Worm (Caenorhabditis elegans) whole organism, L1 larva: ENCODE results near the gene fbxa-154.

Experiments
- C04F5.9 ChIP-seq: sonication (generic microtip); optimal IDR thresholded peaks from 2 replicates; lab custom pipeline; 2016; ENCODE audit warnings: missing genetic modification characterization, missing compliant biosample characterization
- C16A3.4 ChIP-seq: fragments of 150-350 bp; optimal IDR thresholded peaks from 2 replicates; lab custom pipeline; 2014; ENCODE audit warnings: missing biosample characterization, missing genetic modification characterization
- aha-1 ChIP-seq: fragments of 150-350 bp; optimal IDR thresholded peaks from 2 replicates; lab custom pipeline; 2014; ENCODE audit warnings: missing biosample characterization, missing genetic modification characterization
- aly-2 ChIP-seq: fragments of 150-350 bp; optimal IDR thresholded peaks from 2 replicates; lab custom pipeline; 2014; ENCODE audit warnings: missing biosample characterization, missing genetic modification characterization
- ama-1 ChIP-seq: fragments of 150-350 bp; optimal IDR thresholded peaks from 2 replicates; lab custom pipeline; 2014
- blmp-1 ChIP-seq: fragments of 150-350 bp; optimal IDR thresholded peaks from 2 replicates; lab custom pipeline; 2014; ENCODE audit warnings: missing biosample characterization, missing genetic modification characterization
- ceh-63 ChIP-seq: fragments of 200-800 bp; sonication (Bioruptor generic); optimal IDR thresholded peaks from 2 replicates; lab custom pipeline; 2018; ENCODE audit warnings: mild to moderate bottlenecking, missing genetic modification characterization, missing compliant biosample characterization
- ceh-8 ChIP-seq: fragments of 200-800 bp; sonication (Bioruptor generic); optimal IDR thresholded peaks from 2 replicates; lab custom pipeline; 2018; ENCODE audit warnings: mild to moderate bottlenecking, missing genetic modification characterization, moderate library complexity, missing compliant biosample characterization
- ceh-88 ChIP-seq: fragments of 200-800 bp; sonication (Bioruptor generic); IDR thresholded peaks from 2 replicates; pipeline ENCODE4 v1.3.6; 2022; ENCODE audit warnings: missing genetic modification characterization, missing compliant biosample characterization
- dsc-1 ChIP-seq: sonication (generic microtip); optimal IDR thresholded peaks from 2 replicates; lab custom pipeline; 2016; ENCODE audit warnings: mild to moderate bottlenecking, missing genetic modification characterization, missing compliant biosample characterization
- egl-13 ChIP-seq: sonication (generic microtip); optimal IDR thresholded peaks from 2 replicates; lab custom pipeline; 2016; ENCODE audit warnings: missing genotype, missing genetic modification reagents, missing genetic modification characterization, missing compliant biosample characterization
- egl-27 ChIP-seq, 2 experiments: fragments of 150-350 bp in 1 of 2; sonication (generic microtip); optimal IDR thresholded peaks; 3 replicates each; lab custom pipeline; 2017 to 2018; ENCODE audit warnings: missing biosample characterization in 2 of 2, missing genetic modification characterization in 2 of 2, missing genetic modification reagents in 2 of 2
- elt-2 ChIP-seq: sonication (generic microtip); optimal IDR thresholded peaks from 2 replicates; lab custom pipeline; 2016; ENCODE audit warnings: missing genetic modification characterization, mild to moderate bottlenecking, inconsistent platforms, missing compliant biosample characterization, missing genetic modification reagents
- elt-3 ChIP-seq, 6 experiments: fragments of 150-350 bp in 1 of 6; sonication (generic microtip); optimal IDR thresholded peaks; 2 replicates each; lab custom pipeline; 2017 to 2018; ENCODE audit warnings: missing biosample characterization in 6 of 6, missing genetic modification characterization in 6 of 6, inconsistent platforms in 1 of 6
- fkh-8 ChIP-seq: sonication (generic microtip); optimal IDR thresholded peaks from 2 replicates; lab custom pipeline; 2016; ENCODE audit warnings: mild to moderate bottlenecking, missing genetic modification characterization, missing compliant biosample characterization
- fos-1 ChIP-seq: fragments of 150-350 bp; optimal IDR thresholded peaks from 2 replicates; lab custom pipeline; 2014; ENCODE audit warnings: missing biosample characterization, missing genetic modification characterization
- grh-1 ChIP-seq: fragments of 200-800 bp; sonication (Bioruptor generic); IDR thresholded peaks from 2 replicates; pipeline ENCODE4 v1.3.6; 2022; ENCODE audit warnings: missing genetic modification reagents, missing genetic modification characterization, missing compliant biosample characterization
- hlh-17 ChIP-seq: fragments of 200-800 bp; sonication (Bioruptor generic); optimal IDR thresholded peaks from 2 replicates; lab custom pipeline; 2018; ENCODE audit warnings: missing genetic modification characterization, mild to moderate bottlenecking, missing compliant biosample characterization, moderate library complexity, borderline replicate concordance
- hlh-4 ChIP-seq: sonication (generic microtip); optimal IDR thresholded peaks from 2 replicates; lab custom pipeline; 2016; ENCODE audit warnings: mild to moderate bottlenecking, missing genetic modification characterization, missing compliant biosample characterization
- isw-1 ChIP-seq: fragments of 200-800 bp; sonication (Bioruptor generic); IDR thresholded peaks from 2 replicates; pipeline ENCODE4 v1.3.6; 2022; ENCODE audit warnings: missing genetic modification characterization, missing compliant biosample characterization
- jun-1 ChIP-seq: fragments of 150-350 bp; optimal IDR thresholded peaks from 2 replicates; lab custom pipeline; 2014; ENCODE audit warnings: missing biosample characterization, missing genetic modification reagents, missing genetic modification characterization
- lin-13 ChIP-seq: fragments of 150-350 bp; optimal IDR thresholded peaks from 2 replicates; lab custom pipeline; 2014; ENCODE audit warnings: missing biosample characterization, missing genetic modification reagents, missing genetic modification characterization
- lin-35 ChIP-seq, 2 experiments: fragments of 150-350 bp; optimal IDR thresholded peaks; 2 replicates each; lab custom pipeline; 2014; ENCODE audit warnings: missing biosample characterization in 2 of 2, missing genetic modification characterization in 2 of 2, missing genetic modification reagents in 2 of 2
- lin-39 ChIP-seq: fragments of 150-350 bp; optimal IDR thresholded peaks from 2 replicates; lab custom pipeline; 2014; ENCODE audit warnings: missing biosample characterization, missing genetic modification reagents, missing genetic modification characterization
- mab-9 ChIP-seq: fragments of 200-800 bp; sonication (Bioruptor generic); IDR thresholded peaks from 2 replicates; pipeline ENCODE4 v1.3.6; 2022; ENCODE audit warnings: missing genetic modification reagents, missing genetic modification characterization, missing compliant biosample characterization
- mdl-1 ChIP-seq, 2 experiments: fragments of 150-350 bp; optimal IDR thresholded peaks; 2 replicates each; lab custom pipeline; 2014 to 2017; ENCODE audit warnings: missing biosample characterization in 2 of 2, missing genetic modification characterization in 2 of 2, inconsistent platforms in 1 of 2
- mef-2 ChIP-seq: fragments of 150-350 bp; optimal IDR thresholded peaks from 2 replicates; lab custom pipeline; 2014; ENCODE audit warnings: missing biosample characterization, missing genetic modification characterization
- mep-1 ChIP-seq: fragments of 150-350 bp; optimal IDR thresholded peaks from 2 replicates; lab custom pipeline; 2014; ENCODE audit warnings: missing biosample characterization, missing genetic modification characterization
- nhr-11 ChIP-seq: fragments of 150-350 bp; optimal IDR thresholded peaks from 2 replicates; lab custom pipeline; 2014; ENCODE audit warnings: missing biosample characterization, missing genetic modification characterization
- nhr-12 ChIP-seq: sonication (generic microtip); optimal IDR thresholded peaks from 2 replicates; lab custom pipeline; 2017; ENCODE audit warnings: missing biosample characterization, missing genetic modification characterization
- nhr-20 ChIP-seq: sonication (generic microtip); optimal IDR thresholded peaks from 2 replicates; lab custom pipeline; 2016; ENCODE audit warnings: mild to moderate bottlenecking, missing genetic modification characterization, missing compliant biosample characterization
- nhr-237 ChIP-seq: fragments of 150-350 bp; optimal IDR thresholded peaks from 2 replicates; lab custom pipeline; 2014; ENCODE audit warnings: missing biosample characterization, missing genetic modification characterization
- nhr-28 ChIP-seq: fragments of 150-350 bp; optimal IDR thresholded peaks from 2 replicates; lab custom pipeline; 2014; ENCODE audit warnings: missing biosample characterization, missing genetic modification characterization
- nhr-47 ChIP-seq: sonication (generic microtip); optimal IDR thresholded peaks from 2 replicates; lab custom pipeline; 2016; ENCODE audit warnings: mild to moderate bottlenecking, missing genetic modification characterization, moderate library complexity, missing compliant biosample characterization
- nhr-71 ChIP-seq: sonication (generic microtip); optimal IDR thresholded peaks from 2 replicates; lab custom pipeline; 2016; ENCODE audit warnings: mild to moderate bottlenecking, missing genetic modification characterization, moderate library complexity, missing compliant biosample characterization
- nhr-76 ChIP-seq: sonication (generic microtip); optimal IDR thresholded peaks from 2 replicates; lab custom pipeline; 2017; ENCODE audit warnings: missing biosample characterization, missing genetic modification characterization
- nhr-77 ChIP-seq: fragments of 150-350 bp; optimal IDR thresholded peaks from 2 replicates; lab custom pipeline; 2014; ENCODE audit warnings: missing biosample characterization, missing genetic modification characterization
- nhr-85 ChIP-seq: sonication (generic microtip); peaks from one replicate; lab custom pipeline; 2016; ENCODE audit warnings: missing genetic modification characterization, inconsistent platforms, missing compliant biosample characterization
- pqm-1 ChIP-seq: sonication (generic microtip); optimal IDR thresholded peaks from 3 replicates; lab custom pipeline; 2017; ENCODE audit warnings: missing biosample characterization, missing genetic modification characterization
- rnt-1 ChIP-seq: sonication (generic microtip); optimal IDR thresholded peaks from 2 replicates; lab custom pipeline; 2016; ENCODE audit warnings: mild to moderate bottlenecking, missing genetic modification characterization, moderate library complexity, missing compliant biosample characterization
- skn-1 ChIP-seq: fragments of 150-350 bp; optimal IDR thresholded peaks from 2 replicates; lab custom pipeline; 2014; ENCODE audit warnings: missing biosample characterization, missing genetic modification characterization
- snu-23 ChIP-seq: sonication (generic microtip); optimal IDR thresholded peaks from 2 replicates; lab custom pipeline; 2016; ENCODE audit warnings: missing genetic modification characterization, missing compliant biosample characterization
- sox-4 ChIP-seq: sonication (generic microtip); optimal IDR thresholded peaks from 2 replicates; lab custom pipeline; 2016; ENCODE audit warnings: missing genetic modification characterization, missing compliant biosample characterization
- sptf-1 ChIP-seq: fragments of 150-350 bp; optimal IDR thresholded peaks from 2 replicates; lab custom pipeline; 2014; ENCODE audit warnings: missing biosample characterization, missing genetic modification characterization
- sup-37 ChIP-seq: fragments of 200-800 bp; sonication (Bioruptor generic); optimal IDR thresholded peaks from 2 replicates; lab custom pipeline; 2018; ENCODE audit warnings: mild to moderate bottlenecking, missing genetic modification characterization, missing compliant biosample characterization
- tbx-2 ChIP-seq: sonication (generic microtip); optimal IDR thresholded peaks from 2 replicates; lab custom pipeline; 2016; ENCODE audit warnings: missing genetic modification characterization, missing compliant biosample characterization
- tlp-1 ChIP-seq: fragments of 150-350 bp; optimal IDR thresholded peaks from 2 replicates; lab custom pipeline; 2014; ENCODE audit warnings: missing biosample characterization, missing genetic modification characterization
- unc-130 ChIP-seq: fragments of 150-350 bp; optimal IDR thresholded peaks from 2 replicates; lab custom pipeline; 2017; ENCODE audit warnings: missing biosample characterization, missing genetic modification characterization, inconsistent platforms
- unc-30 ChIP-seq: sonication (generic microtip); optimal IDR thresholded peaks from 2 replicates; lab custom pipeline; 2017; ENCODE audit warnings: missing biosample characterization, missing genetic modification characterization
- unc-62 ChIP-seq: fragments of 150-350 bp; optimal IDR thresholded peaks from 2 replicates; lab custom pipeline; 2014; ENCODE audit warnings: missing biosample characterization, missing genetic modification reagents, missing genetic modification characterization
- unc-98 ChIP-seq: fragments of 200-800 bp; sonication (Bioruptor generic); IDR thresholded peaks from 2 replicates; pipeline ENCODE4 v1.3.6; 2022; ENCODE audit warnings: missing genetic modification characterization, missing compliant biosample characterization
- vab-15 ChIP-seq: sonication (generic microtip); optimal IDR thresholded peaks from 2 replicates; lab custom pipeline; 2017; ENCODE audit warnings: missing genotype, mild to moderate bottlenecking, missing genetic modification characterization, missing compliant biosample characterization
- xbp-1 ChIP-seq: sonication (generic microtip); optimal IDR thresholded peaks from 2 replicates; lab custom pipeline; 2016; ENCODE audit warnings: missing genetic modification characterization, missing compliant biosample characterization
- zag-1 ChIP-seq: fragments of 150-350 bp; optimal IDR thresholded peaks from 2 replicates; lab custom pipeline; 2014; ENCODE audit warnings: missing biosample characterization, missing genetic modification characterization
- ztf-11 ChIP-seq, 2 experiments: sonication (generic microtip); optimal IDR thresholded peaks; 2 replicates each; lab custom pipeline; 2016 to 2017; ENCODE audit warnings: missing genetic modification characterization in 2 of 2, missing biosample characterization in 1 of 2, missing compliant biosample characterization in 1 of 2
- ztf-4 ChIP-seq: fragments of 150-350 bp; optimal IDR thresholded peaks from 2 replicates; lab custom pipeline; 2014; ENCODE audit warnings: missing biosample characterization, missing genetic modification characterization

fbxa-154 gene

DNA sequence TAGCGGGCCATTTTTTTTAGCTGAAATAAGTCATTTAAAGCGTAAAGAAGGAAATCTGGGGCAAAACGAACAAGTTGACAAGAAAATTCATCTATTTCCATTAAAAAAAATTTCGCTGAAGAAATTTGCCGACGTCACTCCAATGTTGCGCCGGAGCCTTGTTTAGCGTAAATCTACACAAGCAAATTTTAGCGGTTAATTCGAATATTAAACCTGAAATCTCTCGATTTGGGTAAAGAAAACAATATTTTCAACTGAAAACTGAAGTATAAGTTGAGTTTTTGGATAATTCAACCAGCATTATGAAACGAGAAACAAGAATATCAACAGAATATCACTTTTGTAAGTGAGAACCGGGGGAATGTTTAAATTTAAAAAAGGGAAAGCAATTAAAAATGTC lies 26.6 kb downstream of the fbxa-154 start, which contains the start of gene F28F8.9 (continued):
- TF ChIP-seq egl-27 (tag; optimal IDR thresholded peaks at IDR 0.05; lab: Kevin White, UChicago): no peak
- TF ChIP-seq zag-1: no peak
- TF ChIP-seq unc-62 (GFP tag; lab: Kevin White, UChicago): no peak
- no peak for TF ChIP-seq ceh-88 (GFP tag; lab: Robert Waterston, UW)
- TF ChIP-seq skn-1 (tag; lab: Kevin White, UChicago): peak; percentile 76
- no peak for TF ChIP-seq sup-37
- no peak for TF ChIP-seq lin-39
- no peak for TF ChIP-seq aha-1 (tag; lab: Kevin White, UChicago)
- no peak for TF ChIP-seq sox-4 (tag; lab: Kevin White, UChicago)
- peak in 1 of 2 experiments; percentile 15 for TF ChIP-seq mdl-1 (tag; optimal IDR thresholded peaks at IDR 0.05; lab: Kevin White, UChicago)
- TF ChIP-seq nhr-47 (tag; lab: Kevin White, UChicago): peak; percentile 57
- TF ChIP-seq unc-30: no peak
- TF ChIP-seq unc-98 (GFP tag; lab: Robert Waterston, UW): no peak
- no peak for TF ChIP-seq nhr-28
- TF ChIP-seq dsc-1 (tag; lab: Kevin White, UChicago): no peak
- no peak for TF ChIP-seq C04F5.9 (tag; lab: Kevin White, UChicago)
- peak; percentile 44 for TF ChIP-seq C16A3.4 (tag; lab: Kevin White, UChicago)
- TF ChIP-seq elt-2 (tag; lab: Kevin White, UChicago): no peak
- peak; percentile 95 to 98 for TF ChIP-seq lin-35 (GFP tag; optimal IDR thresholded peaks at IDR 0.05; lab: Kevin White, UChicago)
- no peak for TF ChIP-seq hlh-17 (GFP tag; lab: Kevin White, UChicago)
- TF ChIP-seq tlp-1 (tag; lab: Kevin White, UChicago): no peak
- TF ChIP-seq rnt-1 (tag; lab: Kevin White, UChicago): peak; percentile 59
- TF ChIP-seq hlh-4 (tag; lab: Kevin White, UChicago): no peak
- TF ChIP-seq nhr-237 (tag; lab: Kevin White, UChicago): no peak
- TF ChIP-seq mef-2 (tag; lab: Kevin White, UChicago): no peak
- peak; percentile 53 for TF ChIP-seq blmp-1 (tag; lab: Kevin White, UChicago)
- no peak for TF ChIP-seq ztf-4 (tag; lab: Kevin White, UChicago)
- TF ChIP-seq nhr-85 (tag; lab: Kevin White, UChicago): peak; percentile 49
- peak; percentile 63 for TF ChIP-seq nhr-71 (tag; lab: Kevin White, UChicago)
- TF ChIP-seq nhr-20 (tag; lab: Kevin White, UChicago): peak; percentile 14
- peak; percentile 43 for TF ChIP-seq lin-13 (GFP tag; lab: Kevin White, UChicago)
- peak; percentile 56 for TF ChIP-seq snu-23 (GFP tag; lab: Kevin White, UChicago)
- no peak for TF ChIP-seq ama-1
- peak; percentile 46 for TF ChIP-seq unc-130 (tag; lab: Kevin White, UChicago)
- TF ChIP-seq fkh-8: no peak
- no peak for TF ChIP-seq nhr-77 (tag; lab: Kevin White, UChicago)
- no peak for TF ChIP-seq aly-2
- TF ChIP-seq mep-1 (tag; lab: Kevin White, UChicago): no peak
- no peak for TF ChIP-seq ceh-63
- TF ChIP-seq ztf-11 (tag; optimal IDR thresholded peaks at IDR 0.05; lab: Kevin White, UChicago): no peak
- TF ChIP-seq isw-1: peak; percentile 40
- TF ChIP-seq grh-1: no peak
- TF ChIP-seq elt-3 (tag; optimal IDR thresholded peaks at IDR 0.05; lab: Kevin White, UChicago): no peak
- no peak for TF ChIP-seq egl-13 (tag; lab: Kevin White, UChicago)
- no peak for TF ChIP-seq nhr-12
- TF ChIP-seq nhr-76 (tag; lab: Kevin White, UChicago): no peak
- TF ChIP-seq fos-1 (tag; lab: Kevin White, UChicago): peak; percentile 41
- TF ChIP-seq mab-9: no peak
- TF ChIP-seq xbp-1 (tag; lab: Kevin White, UChicago): peak; percentile 52
- TF ChIP-seq vab-15 (tag; lab: Kevin White, UChicago): no peak
- peak; percentile 27 for TF ChIP-seq tbx-2
- no peak for TF ChIP-seq pqm-1
- no peak for TF ChIP-seq jun-1 (tag; lab: Kevin White, UChicago)
- TF ChIP-seq nhr-11 (tag; lab: Kevin White, UChicago): no peak
- TF ChIP-seq sptf-1 (tag; lab: Kevin White, UChicago): no peak
- TF ChIP-seq ceh-8: no peak
